Fruit fly (Drosophila melanogaster) Kc167 (cell line): ENCODE measurements around the gene emb.

Experiments
- Myc ChIP-seq: fragments of >200 bp; optimal IDR thresholded peaks from 2 replicates; lab custom pipeline; 2017; ENCODE audit warnings: missing external identifiers
- Sin3A ChIP-seq: fragments of >200 bp; optimal IDR thresholded peaks from 2 replicates; lab custom pipeline; 2018; ENCODE audit warnings: missing external identifiers
- h ChIP-seq: fragments of >200 bp; optimal IDR thresholded peaks from 3 replicates; lab custom pipeline; 2018; ENCODE audit warnings: missing external identifiers
- insv ChIP-seq: fragments of >200 bp; optimal IDR thresholded peaks from 3 replicates; lab custom pipeline; 2018; ENCODE audit warnings: missing external identifiers
- psq ChIP-seq: fragments of >200 bp; optimal IDR thresholded peaks from 2 replicates; lab custom pipeline; 2017; ENCODE audit warnings: missing external identifiers
- ttk ChIP-seq: sonication (Bioruptor generic); optimal IDR thresholded peaks from 2 replicates; lab custom pipeline; 2017; ENCODE audit warnings: missing external identifiers

Gene emb

dm6 chr2L:8394840-8395239 is 8.5 kb upstream of the emb start, which contains the start of gene Peritrophin-15b:
Gene Peritrophin-15b (minus strand): TSS chr2L:8394940.
- no peak for TF ChIP-seq insv (lab: Kevin White, UChicago)
- TF ChIP-seq Sin3A (lab: Kevin White, UChicago): no peak
- no peak for TF ChIP-seq psq (lab: Kevin White, UChicago)
- TF ChIP-seq h (lab: Kevin White, UChicago): no peak
- TF ChIP-seq Myc (lab: Kevin White, UChicago): no peak
- TF ChIP-seq ttk (lab: Kevin White, UChicago): no peak

- TF ChIP-seq psq (lab: Kevin White, UChicago) (no peak), ttk (lab: Kevin White, UChicago) (no peak)
Measured at dm6 chr2L:8395996-8396699, 7.2 kb upstream of the emb start, which contains the start of the genes Peritrophin-15a and CG13385. Gene Peritrophin-15a (minus strand): TSS chr2L:8396096. Gene CG13385 (plus strand): TSS chr2L:8396649.

dm6 chr2L:8398721-8399120 is 4.7 kb upstream of the emb start, which contains the start of gene CG13386:
Gene CG13386 (plus strand): TSS chr2L:8399021.
- TF ChIP-seq insv (lab: Kevin White, UChicago) (no peak), Myc (lab: Kevin White, UChicago) (no peak), psq (lab: Kevin White, UChicago) (no peak), Sin3A (lab: Kevin White, UChicago) (no peak), ttk (lab: Kevin White, UChicago) (no peak), h (lab: Kevin White, UChicago) (no peak)

dm6 chr2L:8399863-8400598 is 3.3 kb upstream of the emb start, which contains the start of gene CG31898:
Gene CG31898 (plus strand): TSS chr2L:8400421.
- TF ChIP-seq insv (lab: Kevin White, UChicago) (no peak), Sin3A (lab: Kevin White, UChicago) (no peak), psq (lab: Kevin White, UChicago) (no peak), Myc (lab: Kevin White, UChicago) (no peak)

- TF ChIP-seq insv (lab: Kevin White, UChicago) (no peak), Sin3A (lab: Kevin White, UChicago) (no peak), ttk (lab: Kevin White, UChicago) (no peak), psq (lab: Kevin White, UChicago) (no peak), h (lab: Kevin White, UChicago) (no peak), Myc (lab: Kevin White, UChicago) (no peak)
Measured at dm6 chr2L:8402928-8403285, 466 bp upstream of the emb start, which contains the start of gene fy. Gene fy (minus strand): TSS chr2L:8403280.

- TF ChIP-seq h (lab: Kevin White, UChicago): no peak
- TF ChIP-seq insv (lab: Kevin White, UChicago): no peak
- TF ChIP-seq ttk (lab: Kevin White, UChicago): no peak
- no peak for TF ChIP-seq Myc (lab: Kevin White, UChicago)
- no peak for TF ChIP-seq psq (lab: Kevin White, UChicago)
- TF ChIP-seq Sin3A (lab: Kevin White, UChicago): no peak
Measured at dm6 chr2L:8411530-8411929, 8.2 kb downstream of the emb start, which contains the start of gene Naglu. Gene Naglu (minus strand): TSS chr2L:8411868.

- no peak for TF ChIP-seq Myc (lab: Kevin White, UChicago)
- TF ChIP-seq h (lab: Kevin White, UChicago): no peak
- no peak for TF ChIP-seq insv (lab: Kevin White, UChicago)
- TF ChIP-seq psq (lab: Kevin White, UChicago): no peak
- no peak for TF ChIP-seq ttk (lab: Kevin White, UChicago)
- no peak for TF ChIP-seq Sin3A (lab: Kevin White, UChicago)
Measured at dm6 chr2L:8414887-8415883, 11.8 kb downstream of the emb start, which contains the start of the genes CG13398 and Akap200. Gene CG13398 (minus strand): TSS chr2L:8415256. Gene Akap200 (plus strand): TSS chr2L:8415690.

- TF ChIP-seq insv (lab: Kevin White, UChicago) (no peak), h (lab: Kevin White, UChicago) (no peak)
Measured at dm6 chr2L:8416350-8417046, 13.1 kb downstream of the emb start.

- TF ChIP-seq ttk (lab: Kevin White, UChicago) (no peak), h (lab: Kevin White, UChicago) (no peak), psq (lab: Kevin White, UChicago) (no peak), Myc (lab: Kevin White, UChicago) (no peak), insv (lab: Kevin White, UChicago) (no peak), Sin3A (lab: Kevin White, UChicago) (no peak)
Measured at dm6 chr2L:8417562-8417961, 14.2 kb downstream of the emb start.
